Fruit fly (Drosophila melanogaster) Kc167 (cell line): ENCODE data around the gene PDZ-GEF.

ENCODE experiments used
- Sin3A ChIP-seq: fragments of >200 bp; optimal IDR thresholded peaks from 2 replicates; lab custom pipeline; 2018; ENCODE audit warnings: missing external identifiers
- h ChIP-seq: fragments of >200 bp; optimal IDR thresholded peaks from 3 replicates; lab custom pipeline; 2018; ENCODE audit warnings: missing external identifiers
- insv ChIP-seq: fragments of >200 bp; optimal IDR thresholded peaks from 3 replicates; lab custom pipeline; 2018; ENCODE audit warnings: missing external identifiers
- psq ChIP-seq: fragments of >200 bp; optimal IDR thresholded peaks from 2 replicates; lab custom pipeline; 2017; ENCODE audit warnings: missing external identifiers

- TF ChIP-seq h (lab: Kevin White, UChicago) (no peak), Sin3A (no peak), psq (lab: Kevin White, UChicago) (no peak), insv (no peak)
Observed at dm6 chr2L:6283376-6283775, 40.2 kb upstream of the PDZ-GEF start.
